Worm (Caenorhabditis elegans) whole organism, late embryonic: ENCODE data around the gene dnc-4.

Source experiments
- C38D4.7 ChIP-seq: fragments of 200-800 bp; sonication (Bioruptor generic); optimal IDR thresholded peaks from 2 replicates; lab custom pipeline; 2018; ENCODE audit warnings: mild to moderate bottlenecking, missing genetic modification characterization, moderate library complexity, missing compliant biosample characterization
- K09A11.1 ChIP-seq: sonication (generic microtip); optimal IDR thresholded peaks from 2 replicates; lab custom pipeline; 2017; ENCODE audit warnings: antibody characterized with exemption, mild to moderate bottlenecking, missing genetic modification characterization, missing compliant biosample characterization; ENCODE audit not compliant: insufficient read depth
- ama-1 ChIP-seq: fragments of 150-350 bp; optimal IDR thresholded peaks from 2 replicates; lab custom pipeline; 2014
- ceh-14 ChIP-seq: sonication (generic microtip); optimal IDR thresholded peaks from 2 replicates; lab custom pipeline; 2016; ENCODE audit warnings: missing genotype, missing genetic modification characterization, missing compliant biosample characterization
- ceh-19 ChIP-seq: fragments of 200-800 bp; sonication (Bioruptor generic); optimal IDR thresholded peaks from 2 replicates; lab custom pipeline; 2018; ENCODE audit warnings: mild to moderate bottlenecking, missing genetic modification characterization, missing compliant biosample characterization
- ceh-24 ChIP-seq: sonication (generic microtip); optimal IDR thresholded peaks from 2 replicates; lab custom pipeline; 2016; ENCODE audit warnings: mild to moderate bottlenecking, missing genetic modification characterization, missing compliant biosample characterization
- ceh-30 ChIP-seq: fragments of 150-350 bp; optimal IDR thresholded peaks from 2 replicates; lab custom pipeline; 2014; ENCODE audit warnings: missing biosample characterization, missing genetic modification characterization
- ceh-48 ChIP-seq: sonication (generic microtip); optimal IDR thresholded peaks from 2 replicates; lab custom pipeline; 2016; ENCODE audit warnings: missing genetic modification characterization, inconsistent platforms, missing compliant biosample characterization
- che-1 ChIP-seq: sonication (generic microtip); optimal IDR thresholded peaks from 2 replicates; lab custom pipeline; 2016; ENCODE audit warnings: mild to moderate bottlenecking, missing genetic modification characterization, missing compliant biosample characterization
- dve-1 ChIP-seq: sonication (generic microtip); optimal IDR thresholded peaks from 2 replicates; lab custom pipeline; 2017; ENCODE audit warnings: antibody characterized with exemption, mild to moderate bottlenecking, missing genetic modification characterization, missing compliant biosample characterization
- elt-2 ChIP-seq: sonication (generic microtip); optimal IDR thresholded peaks from 2 replicates; lab custom pipeline; 2016; ENCODE audit warnings: missing genetic modification reagents, missing genetic modification characterization, missing compliant biosample characterization
- hlh-30 ChIP-seq: sonication (generic microtip); optimal IDR thresholded peaks from 2 replicates; lab custom pipeline; 2017; ENCODE audit warnings: antibody characterized with exemption, missing genetic modification characterization, missing compliant biosample characterization; ENCODE audit not compliant: insufficient read depth
- mec-3 ChIP-seq: sonication (generic microtip); optimal IDR thresholded peaks from 2 replicates; lab custom pipeline; 2016; ENCODE audit warnings: borderline replicate concordance, missing genetic modification characterization, missing compliant biosample characterization
- nhr-11 ChIP-seq: fragments of 150-350 bp; optimal IDR thresholded peaks from 2 replicates; lab custom pipeline; 2014; ENCODE audit warnings: missing biosample characterization, missing genetic modification characterization
- npax-4 ChIP-seq: sonication (generic microtip); optimal IDR thresholded peaks from 2 replicates; lab custom pipeline; 2016; ENCODE audit warnings: missing genetic modification characterization, missing compliant biosample characterization
- odd-2 ChIP-seq: sonication (generic microtip); optimal IDR thresholded peaks from 2 replicates; lab custom pipeline; 2017; ENCODE audit warnings: antibody characterized with exemption, mild to moderate bottlenecking, missing genetic modification characterization, missing compliant biosample characterization
- pag-3 ChIP-seq: sonication (generic microtip); optimal IDR thresholded peaks from 2 replicates; lab custom pipeline; 2016; ENCODE audit warnings: missing compliant biosample characterization, missing genetic modification characterization, borderline replicate concordance
- pat-9 ChIP-seq: fragments of 200-800 bp; sonication (Bioruptor generic); optimal IDR thresholded peaks from 2 replicates; lab custom pipeline; 2018; ENCODE audit warnings: mild to moderate bottlenecking, missing genetic modification characterization, moderate library complexity, missing compliant biosample characterization
- pax-1 ChIP-seq: fragments of 150-350 bp; optimal IDR thresholded peaks from 2 replicates; lab custom pipeline; 2014; ENCODE audit warnings: missing biosample characterization, missing genetic modification characterization
- pha-2 ChIP-seq: sonication (generic microtip); optimal IDR thresholded peaks from 2 replicates; lab custom pipeline; 2017; ENCODE audit warnings: mild to moderate bottlenecking, missing genetic modification characterization, missing compliant biosample characterization
- pros-1 ChIP-seq: fragments of 150-350 bp; optimal IDR thresholded peaks from 2 replicates; lab custom pipeline; 2014; ENCODE audit warnings: missing biosample characterization, missing genetic modification reagents, missing genetic modification characterization
- rnt-1 ChIP-seq: sonication (generic microtip); optimal IDR thresholded peaks from 2 replicates; lab custom pipeline; 2016; ENCODE audit warnings: missing genetic modification characterization, missing compliant biosample characterization
- sdc-2 ChIP-seq: sonication (generic microtip); optimal IDR thresholded peaks from 2 replicates; lab custom pipeline; 2016; ENCODE audit warnings: missing genotype, missing genetic modification characterization, missing compliant biosample characterization
- tbx-2 ChIP-seq: sonication (generic microtip); optimal IDR thresholded peaks from 2 replicates; lab custom pipeline; 2016; ENCODE audit warnings: missing genetic modification characterization, missing compliant biosample characterization
- ttx-3 ChIP-seq: sonication (generic microtip); optimal IDR thresholded peaks from 2 replicates; lab custom pipeline; 2016; ENCODE audit warnings: missing genetic modification reagents, missing genetic modification characterization, missing compliant biosample characterization
- unc-3 ChIP-seq, 2 experiments: fragments of 200-800 bp in 1 of 2; sonication (Bioruptor generic) in 1 of 2; sonication (generic microtip) in 1 of 2; conservative IDR thresholded peaks in 1 of 2; optimal IDR thresholded peaks in 1 of 2; 2 replicates each; pipeline versions ENCODE4 v1.3.6 to Lab custom; 2016 to 2022; ENCODE audit warnings: missing compliant biosample characterization in 2 of 2, missing genetic modification characterization in 2 of 2, missing genetic modification reagents in 1 of 2

The dnc-4 gene

DNA sequence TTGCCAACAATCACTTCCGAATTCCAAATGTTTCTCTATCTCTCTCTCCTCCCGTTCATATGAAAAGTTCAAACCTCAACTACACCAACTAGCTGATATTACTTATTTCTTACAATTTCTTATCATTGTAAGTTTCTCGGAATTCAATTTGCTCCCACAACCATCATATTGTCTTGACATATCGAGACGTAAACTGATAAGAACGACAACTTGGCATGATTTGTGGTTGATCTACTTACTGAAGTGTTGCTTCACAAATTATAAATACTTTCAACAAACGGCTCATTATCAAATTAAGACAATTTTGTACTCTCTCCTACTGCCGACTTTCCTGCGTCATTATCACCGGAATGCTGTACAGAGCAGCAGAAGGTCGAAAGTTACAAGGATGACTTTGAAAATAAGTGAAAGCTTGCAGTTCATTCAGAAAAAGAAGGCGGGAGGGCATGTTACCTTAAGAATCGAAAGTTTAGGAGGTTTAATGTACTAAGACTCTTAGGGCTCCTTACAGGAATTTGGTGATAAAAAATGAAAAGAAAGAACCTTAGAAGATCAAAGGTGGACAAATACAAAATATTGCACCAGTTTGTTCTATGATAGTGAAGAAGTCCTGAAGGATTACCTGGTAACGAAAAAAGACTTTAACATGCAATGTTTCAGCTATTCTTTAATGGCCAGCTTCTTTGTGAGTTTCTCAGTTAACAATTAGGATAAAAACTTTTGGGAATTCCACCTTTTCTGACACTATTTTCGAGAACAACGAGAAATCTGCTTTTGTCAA lies 12.7 kb upstream of the dnc-4 start:
- TF ChIP-seq elt-2 (tag; lab: Kevin White, UChicago) (peak; percentile 69), tbx-2 (tag; lab: Kevin White, UChicago) (no peak)
- TF ChIP-seq, all 69 proteins: peak for 1

DNA sequence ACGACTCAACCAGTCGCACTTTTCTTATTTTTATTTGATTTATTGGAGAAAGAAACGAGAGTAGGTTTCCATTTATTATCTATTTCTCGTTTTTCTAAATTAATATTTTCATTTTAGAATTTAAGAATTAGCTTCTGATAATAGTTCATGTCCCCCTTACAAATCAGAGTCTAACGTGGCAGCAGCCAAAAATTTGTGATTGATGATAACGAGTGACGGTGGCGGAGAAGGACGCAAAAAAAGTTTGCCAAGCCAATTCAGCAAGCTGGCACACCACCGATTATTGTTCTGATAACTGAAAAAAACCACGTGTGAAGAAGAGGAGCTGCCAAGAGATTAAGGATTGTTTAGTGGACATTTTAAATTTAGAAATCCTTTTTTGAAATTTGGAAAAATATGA lies 10.5 kb upstream of the dnc-4 start:
- TF ChIP-seq unc-3 (GFP tag; conservative IDR thresholded peaks at IDR 0.05; lab: Robert Waterston, UW): no peak
- TF ChIP-seq unc-3 (tag; optimal IDR thresholded peaks at IDR 0.05; lab: Kevin White, UChicago): no peak
- TF ChIP-seq rnt-1 (tag; lab: Kevin White, UChicago): no peak

DNA sequence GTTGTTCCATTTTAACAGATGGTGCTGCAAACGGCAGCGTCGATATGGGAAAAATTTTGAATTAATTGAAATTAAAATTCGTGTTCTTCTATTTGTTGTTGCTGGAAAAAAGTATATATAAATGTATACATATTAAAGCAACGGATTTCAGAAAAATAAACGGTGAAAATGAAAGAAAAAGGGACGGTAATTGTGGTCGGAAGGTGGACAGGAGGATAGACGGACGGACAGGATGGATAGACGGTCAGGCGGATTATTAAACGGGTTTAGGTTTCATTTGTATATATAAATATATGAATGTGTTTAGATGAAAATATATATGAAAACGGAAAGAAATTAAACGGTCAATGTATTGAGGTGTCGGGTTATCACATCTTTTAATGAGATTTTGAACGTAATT lies 9.8 kb upstream of the dnc-4 start, which contains the start of gene nhr-31:
TSS of gene nhr-31 (minus strand) at position 101 of the 400 bp plus-strand sequence.
- TF ChIP-seq ceh-19 (GFP tag; lab: Kevin White, UChicago) (no peak), ceh-48 (tag; lab: Kevin White, UChicago) (no peak), ceh-30 (no peak), sdc-2 (no peak), pag-3 (tag; lab: Kevin White, UChicago) (no peak), ttx-3 (tag; lab: Kevin White, UChicago) (no peak), ceh-14 (tag; lab: Kevin White, UChicago) (no peak), pax-1 (tag; lab: Kevin White, UChicago) (no peak), unc-3 (GFP tag; conservative IDR thresholded peaks at IDR 0.05; lab: Robert Waterston, UW) (no peak), unc-3 (tag; optimal IDR thresholded peaks at IDR 0.05; lab: Kevin White, UChicago) (no peak), ceh-24 (tag; lab: Kevin White, UChicago) (no peak), nhr-11 (tag; lab: Kevin White, UChicago) (no peak), mec-3 (tag; lab: Kevin White, UChicago) (no peak), odd-2 (tag; lab: Kevin White, UChicago) (no peak)

DNA sequence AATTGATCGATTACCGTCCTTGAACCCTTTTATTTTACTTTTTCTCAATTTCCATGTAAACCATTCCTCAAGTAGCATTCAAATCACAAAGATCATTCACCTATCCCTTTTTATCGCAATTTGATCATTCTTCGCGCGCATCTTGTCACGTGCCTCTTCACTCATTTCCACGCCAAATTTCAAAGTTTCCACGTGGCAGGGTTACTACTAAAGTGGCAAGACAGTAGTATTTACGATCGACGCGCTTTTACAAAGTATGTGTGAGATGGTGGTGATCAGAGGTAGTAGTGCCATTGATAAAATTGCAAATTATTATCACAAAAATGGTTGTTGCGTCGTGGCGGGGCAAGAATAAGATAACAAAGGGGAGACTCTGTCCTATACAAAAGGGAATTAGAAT lies 8.8 kb upstream of the dnc-4 start:
- peak; percentile 92 for TF ChIP-seq elt-2 (tag; lab: Kevin White, UChicago)
- no peak for TF ChIP-seq pha-2 (tag; lab: Kevin White, UChicago)
- no peak for TF ChIP-seq dve-1 (tag; lab: Kevin White, UChicago)
- TF ChIP-seq hlh-30 (tag; lab: Kevin White, UChicago): peak; percentile 28
- TF ChIP-seq, all 69 proteins: peak for 2

ce11 chrIV:8027293-8027866 lies 7.8 kb upstream of the dnc-4 start:
- TF ChIP-seq pros-1 (tag; lab: Kevin White, UChicago): no peak
- TF ChIP-seq elt-2 (tag; lab: Kevin White, UChicago): peak; percentile 44

- TF ChIP-seq ama-1 (lab: Kevin White, UChicago): no peak
- TF ChIP-seq che-1 (tag; lab: Kevin White, UChicago): no peak
- no peak for TF ChIP-seq npax-4
- no peak for TF ChIP-seq mec-3 (tag; lab: Kevin White, UChicago)
- TF ChIP-seq pat-9 (tag; lab: Kevin White, UChicago): no peak
- no peak for TF ChIP-seq C38D4.7 (GFP tag; lab: Kevin White, UChicago)
- TF ChIP-seq elt-2 (tag; lab: Kevin White, UChicago): peak; percentile 4
- TF ChIP-seq dve-1 (tag; lab: Kevin White, UChicago): peak; percentile 5
- TF ChIP-seq K09A11.1: no peak
Observed at ce11 chrIV:8026361-8026760, 6.8 kb upstream of the dnc-4 start.
